Fruit fly (Drosophila melanogaster) whole organism, embryonic: ENCODE data around the gene phol.
A peak's percentile ranks its signal among the peaks of the same experiment; 100 is the strongest.

ENCODE experiments used
- Antp ChIP-seq: fragments of 200-800 bp; sonication (Bioruptor generic); optimal IDR thresholded peaks from 3 replicates; lab custom pipeline; 2016; ENCODE audit warnings: missing biosample characterization, missing genetic modification characterization
- Awh ChIP-seq: fragments of 200-800 bp; sonication (Bioruptor generic); IDR thresholded peaks from 2 replicates; pipeline ENCODE4, ENCODE4 v1.3.6; 2022; ENCODE audit warnings: missing biosample characterization, missing genetic modification characterization
- CG10267 ChIP-seq: fragments of 200-800 bp; sonication (Bioruptor generic); optimal IDR thresholded peaks from 2 replicates; lab custom pipeline; 2018; ENCODE audit warnings: missing biosample characterization, mild to moderate bottlenecking, missing genetic modification characterization, moderate library complexity
- CG10366 ChIP-seq: fragments of 200-800 bp; sonication (Bioruptor generic); IDR thresholded peaks from 2 replicates; pipeline ENCODE4 v1.3.6; 2022; ENCODE audit warnings: missing biosample characterization, missing genetic modification characterization
- CG11085 ChIP-seq: fragments of 200-800 bp; sonication (Bioruptor generic); IDR thresholded peaks from 2 replicates; pipeline ENCODE4 v1.3.6; 2022; ENCODE audit warnings: missing biosample characterization, missing genetic modification characterization
- CG12219 ChIP-seq: fragments of 200-800 bp; sonication (Bioruptor generic); optimal IDR thresholded peaks from 3 replicates; lab custom pipeline; 2018; ENCODE audit warnings: missing biosample characterization, mild to moderate bottlenecking, missing genetic modification characterization
- CG13775 ChIP-seq: fragments of 200-800 bp; sonication (Bioruptor generic); optimal IDR thresholded peaks from 3 replicates; lab custom pipeline; 2017; ENCODE audit warnings: missing biosample characterization, mild to moderate bottlenecking, missing genetic modification characterization
- CG13894 ChIP-seq: fragments of 200-800 bp; sonication (Bioruptor generic); optimal IDR thresholded peaks from 3 replicates; lab custom pipeline; 2018; ENCODE audit warnings: missing biosample characterization, mild to moderate bottlenecking, missing genetic modification characterization, moderate library complexity
- CG17612 ChIP-seq: fragments of 200-800 bp; sonication (Bioruptor generic); IDR thresholded peaks from 2 replicates; pipeline ENCODE4 v1.3.6; 2022; ENCODE audit warnings: missing biosample characterization, missing genetic modification characterization
- CG17802 ChIP-seq: fragments of 200-800 bp; sonication (Bioruptor generic); optimal IDR thresholded peaks from 2 replicates; lab custom pipeline; 2018; ENCODE audit warnings: missing biosample characterization, mild to moderate bottlenecking, missing genetic modification characterization, moderate library complexity
- CG18476 ChIP-seq: fragments of 200-800 bp; sonication (Bioruptor generic); optimal IDR thresholded peaks from 2 replicates; lab custom pipeline; 2016; ENCODE audit warnings: missing biosample characterization, mild to moderate bottlenecking, missing genetic modification characterization
- CG2875 ChIP-seq: fragments of 200-800 bp; sonication (Bioruptor generic); optimal IDR thresholded peaks from 2 replicates; lab custom pipeline; 2017; ENCODE audit warnings: missing biosample characterization, mild to moderate bottlenecking, missing genetic modification characterization, missing genetic modification reagents
- CG30431 ChIP-seq: fragments of 200-800 bp; sonication (Bioruptor generic); optimal IDR thresholded peaks from 2 replicates; lab custom pipeline; 2017; ENCODE audit warnings: missing biosample characterization, missing genetic modification characterization
- CG3281 ChIP-seq: fragments of 200-800 bp; sonication (Bioruptor generic); optimal IDR thresholded peaks from 3 replicates; lab custom pipeline; 2017; ENCODE audit warnings: missing biosample characterization, mild to moderate bottlenecking, missing genetic modification characterization
- CG4360 ChIP-seq: fragments of 200-800 bp; sonication (Bioruptor generic); IDR thresholded peaks from 2 replicates; pipeline ENCODE4 v1.3.6; 2022; ENCODE audit warnings: missing biosample characterization, missing genetic modification characterization
- CG6175 ChIP-seq: fragments of 200-800 bp; sonication (Bioruptor generic); IDR thresholded peaks from 3 replicates; pipeline ENCODE4 v1.3.6; 2022; ENCODE audit warnings: missing biosample characterization, missing genetic modification characterization
- CG6272 ChIP-seq: fragments of 200-800 bp; sonication (Bioruptor generic); IDR thresholded peaks from 2 replicates; pipeline ENCODE4 v1.3.6; 2022; ENCODE audit warnings: missing biosample characterization, missing genetic modification characterization
- CG8924 ChIP-seq: fragments of 200-800 bp; optimal IDR thresholded peaks from 3 replicates; lab custom pipeline; 2019; ENCODE audit warnings: missing biosample characterization, mild to moderate bottlenecking, missing genetic modification characterization, moderate library complexity
- CG9876 ChIP-seq: fragments of 200-800 bp; sonication (Bioruptor generic); optimal IDR thresholded peaks from 2 replicates; lab custom pipeline; 2016; ENCODE audit warnings: missing biosample characterization, missing genetic modification characterization
- Chrac-16 ChIP-seq: fragments of 200-800 bp; sonication (Bioruptor generic); optimal IDR thresholded peaks from 3 replicates; lab custom pipeline; 2016; ENCODE audit warnings: missing biosample characterization, missing genetic modification characterization
- Ets97D ChIP-seq: fragments of 200-800 bp; sonication (Bioruptor generic); optimal IDR thresholded peaks from 3 replicates; lab custom pipeline; 2016; ENCODE audit warnings: missing biosample characterization, missing genetic modification characterization
- H15 ChIP-seq: fragments of 200-800 bp; sonication (Bioruptor generic); IDR thresholded peaks from 3 replicates; pipeline ENCODE4 v1.3.6; 2022; ENCODE audit warnings: missing biosample characterization, missing genetic modification characterization
- HLH3B ChIP-seq: fragments of 200-800 bp; sonication (Bioruptor generic); IDR thresholded peaks from 2 replicates; pipeline ENCODE4 v1.3.6; 2022; ENCODE audit warnings: missing biosample characterization, missing genetic modification characterization
- Jarid2 ChIP-seq: fragments of 200-800 bp; sonication (Bioruptor generic); optimal IDR thresholded peaks from 3 replicates; lab custom pipeline; 2017; ENCODE audit warnings: mild to moderate bottlenecking, missing biosample characterization, missing genetic modification reagents, missing genetic modification characterization
- Med ChIP-seq: fragments of 200-800 bp; sonication (Bioruptor generic); peaks from one replicate; lab custom pipeline; 2016; ENCODE audit warnings: missing biosample characterization, missing genetic modification characterization, mild to moderate bottlenecking, inconsistent platforms, moderate library complexity
- Nf-YB ChIP-seq: fragments of 200-800 bp; sonication (Bioruptor generic); optimal IDR thresholded peaks from 3 replicates; lab custom pipeline; 2019; ENCODE audit warnings: missing biosample characterization, mild to moderate bottlenecking, missing genetic modification characterization, moderate library complexity
- Pdp1 ChIP-seq, 2 experiments: fragments of 200-800 bp; sonication (Bioruptor generic); optimal IDR thresholded peaks; 3 replicates each; lab custom pipeline; 2016; ENCODE audit warnings: missing biosample characterization in 2 of 2, missing genetic modification characterization in 2 of 2, mild to moderate bottlenecking in 1 of 2, moderate library complexity in 1 of 2
- Ssrp ChIP-seq: fragments of 200-800 bp; sonication (Bioruptor generic); optimal IDR thresholded peaks from 2 replicates; lab custom pipeline; 2018; ENCODE audit warnings: missing biosample characterization, mild to moderate bottlenecking, missing genetic modification characterization, moderate library complexity
- az2 ChIP-seq: fragments of 200-800 bp; sonication (Bioruptor generic); optimal IDR thresholded peaks from 3 replicates; lab custom pipeline; 2016; ENCODE audit warnings: missing biosample characterization, missing genetic modification characterization
- en ChIP-seq: fragments of 200-800 bp; sonication (Bioruptor generic); optimal IDR thresholded peaks from 2 replicates; lab custom pipeline; 2016; ENCODE audit warnings: missing biosample characterization, missing genetic modification characterization
- her ChIP-seq: fragments of 200-800 bp; sonication (Bioruptor generic); optimal IDR thresholded peaks from 2 replicates; lab custom pipeline; 2016; ENCODE audit warnings: missing biosample characterization, missing genetic modification characterization
- hkb ChIP-seq, 2 experiments: fragments of 200-800 bp in 1 of 2; fragments of >200 bp in 1 of 2; sonication (Bioruptor generic) in 1 of 2; IDR thresholded peaks in 1 of 2; optimal IDR thresholded peaks in 1 of 2; 2 replicates each; pipeline versions ENCODE4 v1.3.6 to Lab custom; 2017 to 2022; ENCODE audit warnings: missing biosample characterization in 1 of 2, missing genetic modification characterization in 1 of 2
- lmd ChIP-seq: fragments of 200-800 bp; sonication (Bioruptor generic); IDR thresholded peaks from 2 replicates; pipeline ENCODE4 v1.3.6; 2022; ENCODE audit warnings: missing biosample characterization, missing genetic modification characterization
- nau ChIP-seq: fragments of 200-800 bp; sonication (Bioruptor generic); optimal IDR thresholded peaks from 3 replicates; lab custom pipeline; 2017; ENCODE audit warnings: missing biosample characterization, mild to moderate bottlenecking, missing genetic modification characterization, missing genetic modification reagents
- phol ChIP-seq: fragments of 200-800 bp; sonication (Bioruptor generic); optimal IDR thresholded peaks from 3 replicates; lab custom pipeline; 2018; ENCODE audit warnings: missing biosample characterization, mild to moderate bottlenecking, missing genetic modification characterization, moderate library complexity
- prd ChIP-seq, 3 experiments: fragments of >200 bp in 2 of 3; fragments of 200-800 bp in 1 of 3; sonication (Bioruptor generic) in 1 of 3; optimal IDR thresholded peaks in 2 of 3; IDR thresholded peaks in 1 of 3; 2 replicates in 2 of 3; 3 replicates in 1 of 3; pipeline versions ENCODE4 v1.3.6 to Lab custom; 2017 to 2022; ENCODE audit warnings: missing biosample characterization in 1 of 3, missing genetic modification characterization in 1 of 3
- ranshi ChIP-seq: fragments of 200-800 bp; sonication (Bioruptor generic); IDR thresholded peaks from 2 replicates; pipeline ENCODE4 v1.3.6; 2022; ENCODE audit warnings: missing biosample characterization, missing genetic modification characterization
- ro ChIP-seq: fragments of 200-800 bp; sonication (Bioruptor generic); IDR thresholded peaks from 2 replicates; pipeline ENCODE4 v1.3.6; 2022; ENCODE audit warnings: missing biosample characterization, missing genetic modification characterization
- run ChIP-seq: fragments of 200-800 bp; sonication (Bioruptor generic); optimal IDR thresholded peaks from 3 replicates; lab custom pipeline; 2018; ENCODE audit warnings: missing biosample characterization, mild to moderate bottlenecking, missing genetic modification characterization
- sc ChIP-seq, 3 experiments: fragments of >200 bp in 2 of 3; fragments of 200-800 bp in 1 of 3; sonication (Bioruptor generic) in 1 of 3; optimal IDR thresholded peaks; 2 replicates in 2 of 3; 3 replicates in 1 of 3; lab custom pipeline; 2017; ENCODE audit warnings: mild to moderate bottlenecking in 1 of 3, missing biosample characterization in 1 of 3, missing genetic modification characterization in 1 of 3, missing genetic modification reagents in 1 of 3
- schlank ChIP-seq: fragments of 200-800 bp; sonication (Bioruptor generic); optimal IDR thresholded peaks from 2 replicates; lab custom pipeline; 2018; ENCODE audit warnings: missing biosample characterization, mild to moderate bottlenecking, missing genetic modification characterization
- sr ChIP-seq: fragments of 200-800 bp; sonication (Bioruptor generic); IDR thresholded peaks from 3 replicates; pipeline ENCODE4 v1.3.6; 2022; ENCODE audit warnings: missing biosample characterization, missing genetic modification characterization
- tll ChIP-seq, 2 experiments: fragments of 200-800 bp in 1 of 2; fragments of >200 bp in 1 of 2; sonication (Bioruptor generic) in 1 of 2; optimal IDR thresholded peaks; 2 replicates each; lab custom pipeline; 2017 to 2019; ENCODE audit warnings: missing biosample characterization in 2 of 2, missing genetic modification characterization in 2 of 2, mild to moderate bottlenecking in 1 of 2, moderate library complexity in 1 of 2
- tna ChIP-seq: fragments of 200-800 bp; sonication (Bioruptor generic); IDR thresholded peaks from 2 replicates; pipeline ENCODE4 v1.3.6; 2022; ENCODE audit warnings: missing biosample characterization, missing genetic modification characterization; ENCODE audit not compliant: partially characterized antibody
- ttk ChIP-seq: fragments of 200-800 bp; sonication (Bioruptor generic); IDR thresholded peaks from 2 replicates; pipeline ENCODE4 v2.1.2; 2022; ENCODE audit warnings: missing biosample characterization, missing genetic modification characterization
- vvl ChIP-seq: fragments of 200-800 bp; sonication (Bioruptor generic); IDR thresholded peaks from 2 replicates; pipeline ENCODE4 v1.3.6; 2022; ENCODE audit warnings: missing biosample characterization, missing genetic modification characterization

The phol gene

dm6 chr3L:9420054-9420818 is 35.8 kb downstream of the phol start (continued):
- TF ChIP-seq CG17802 (tag; lab: Kevin White, UChicago) = no peak
- TF ChIP-seq Jarid2 (GFP tag; lab: Kevin White, UChicago) = no peak
- no peak for TF ChIP-seq Nf-YB (GFP tag; lab: Kevin White, UChicago)
- peak; percentile 45 for TF ChIP-seq CG2875 (GFP tag; lab: Kevin White, UChicago)
- no peak for TF ChIP-seq sc (optimal IDR thresholded peaks at IDR 0.05; lab: Kevin White, UChicago)
- peak; percentile 10 for TF ChIP-seq sc (GFP tag; optimal IDR thresholded peaks at IDR 0.05; lab: Kevin White, UChicago)
- TF ChIP-seq CG6272 (GFP tag; lab: Robert Waterston, UW) = no peak
- TF ChIP-seq CG6175 (GFP tag; lab: Robert Waterston, UW) = no peak
- TF ChIP-seq CG11085 (GFP tag; lab: Robert Waterston, UW) = peak; percentile 17; the same call in 1 of the 2 replicates
- peak; percentile 59 for TF ChIP-seq nau (GFP tag; lab: Kevin White, UChicago)
- TF ChIP-seq vvl (GFP tag; lab: Robert Waterston, UW) = peak; percentile 65
- peak; percentile 37; the same call in 1 of the 3 replicates for TF ChIP-seq H15 (GFP tag; lab: Robert Waterston, UW)
- peak; percentile 17 for TF ChIP-seq Chrac-16 (GFP tag; lab: Kevin White, UChicago)
- peak; percentile 40 for TF ChIP-seq CG8924 (tag; lab: Kevin White, UChicago)
- no peak for TF ChIP-seq schlank (tag; lab: Kevin White, UChicago)
- TF ChIP-seq Antp (GFP tag; lab: Kevin White, UChicago) = no peak
- TF ChIP-seq en = peak; percentile 3

dm6 chr3L:9419328-9419727 is 36.8 kb downstream of the phol start:
- 0 out of 2 replicates have a peak, but pooled peaks have one; percentile 16 for TF ChIP-seq ranshi (GFP tag; lab: Robert Waterston, UW)
- no peak for TF ChIP-seq Ssrp (tag; lab: Kevin White, UChicago)
- TF ChIP-seq ttk (GFP tag; lab: Robert Waterston, UW) = 0 out of 2 replicates have a peak, but pooled peaks have one; percentile 5
- TF ChIP-seq tna (GFP tag; lab: Robert Waterston, UW) = no peak
- no peak for TF ChIP-seq CG30431 (GFP tag; lab: Kevin White, UChicago)
- peak; percentile 56; the same call in 1 of the 2 replicates for TF ChIP-seq Awh (GFP tag; lab: Robert Waterston, UW)
- no peak for TF ChIP-seq CG13775 (GFP tag; lab: Kevin White, UChicago)
- no peak for TF ChIP-seq CG13894 (tag; lab: Kevin White, UChicago)
- TF ChIP-seq HLH3B (GFP tag; lab: Robert Waterston, UW) = 0 out of 2 replicates have a peak, but pooled peaks have one; percentile 6
- no peak for TF ChIP-seq prd (optimal IDR thresholded peaks at IDR 0.05; lab: Kevin White, UChicago)
- peak; percentile 33; the same call in 1 of the 3 replicates for TF ChIP-seq prd (GFP tag; IDR thresholded peaks at IDR 0.05; lab: Robert Waterston, UW)
- no peak for TF ChIP-seq her (GFP tag; lab: Kevin White, UChicago)
- no peak for TF ChIP-seq CG12219 (GFP tag; lab: Kevin White, UChicago)
- 0 out of 3 replicates have a peak, but pooled peaks have one; percentile 25 for TF ChIP-seq sr
- TF ChIP-seq ro (GFP tag; lab: Robert Waterston, UW) = no peak
- TF ChIP-seq hkb (optimal IDR thresholded peaks at IDR 0.05; lab: Kevin White, UChicago) = no peak
- TF ChIP-seq hkb (GFP tag; IDR thresholded peaks at IDR 0.05; lab: Robert Waterston, UW) = 0 out of 2 replicates have a peak, but pooled peaks have one; percentile 21
- TF ChIP-seq Pdp1 (GFP tag; optimal IDR thresholded peaks at IDR 0.05; lab: Kevin White, UChicago) = peak in 1 of 2 experiments; percentile 71
- no peak for TF ChIP-seq run (tag; lab: Kevin White, UChicago)
- TF ChIP-seq lmd (GFP tag; lab: Robert Waterston, UW) = peak; percentile 11; the same call in 1 of the 2 replicates
- TF ChIP-seq Ets97D (GFP tag; lab: Kevin White, UChicago) = no peak
- no peak for TF ChIP-seq CG4360 (GFP tag; lab: Robert Waterston, UW)
- no peak for TF ChIP-seq CG18476 (GFP tag; lab: Kevin White, UChicago)
- no peak for TF ChIP-seq CG3281 (GFP tag; lab: Kevin White, UChicago)
- TF ChIP-seq az2 (GFP tag; lab: Kevin White, UChicago) = no peak
- TF ChIP-seq Med (GFP tag; lab: Kevin White, UChicago) = peak; percentile 47
- TF ChIP-seq tll (GFP tag; optimal IDR thresholded peaks at IDR 0.05; lab: Kevin White, UChicago) = no peak
- no peak for TF ChIP-seq CG17612 (GFP tag; lab: Robert Waterston, UW)
- no peak for TF ChIP-seq phol (tag; lab: Kevin White, UChicago)
- peak; percentile 54 for TF ChIP-seq CG10366 (GFP tag; lab: Robert Waterston, UW)
- no peak for TF ChIP-seq CG10267 (tag; lab: Kevin White, UChicago)
- TF ChIP-seq CG9876 (GFP tag; lab: Kevin White, UChicago) = no peak
